Worm (Caenorhabditis elegans) whole organism, midembryonic: ENCODE results near the gene bud-31.

Source experiments
- T22C8.4 ChIP-seq: fragments of 200-800 bp; sonication (Bioruptor generic); IDR thresholded peaks from 2 replicates; pipeline ENCODE4 v1.3.6; 2022; ENCODE audit warnings: missing genetic modification characterization, missing compliant biosample characterization
- cog-1 ChIP-seq: sonication (generic microtip); optimal IDR thresholded peaks from 2 replicates; lab custom pipeline; 2016; ENCODE audit warnings: missing genetic modification characterization, missing compliant biosample characterization
- flt-1 ChIP-seq: fragments of 200-800 bp; sonication (Bioruptor generic); IDR thresholded peaks from 2 replicates; pipeline ENCODE4 v1.3.6; 2022; ENCODE audit warnings: missing genetic modification characterization, missing compliant biosample characterization
- klf-2 ChIP-seq: fragments of 200-800 bp; sonication (Bioruptor generic); conservative IDR thresholded peaks from 2 replicates; pipeline ENCODE4 v1.3.6; 2022; ENCODE audit warnings: missing genetic modification reagents, missing genetic modification characterization, missing compliant biosample characterization
- med-1 ChIP-seq: sonication (generic microtip); optimal IDR thresholded peaks from 2 replicates; lab custom pipeline; 2017; ENCODE audit warnings: missing genetic modification characterization, mild to moderate bottlenecking, missing compliant biosample characterization, antibody characterized with exemption, missing genetic modification reagents; ENCODE audit not compliant: insufficient read depth
- ref-1 ChIP-seq: fragments of 200-800 bp; sonication (Bioruptor generic); conservative IDR thresholded peaks from 2 replicates; pipeline ENCODE4 v1.3.6; 2022; ENCODE audit warnings: missing genetic modification reagents, missing genetic modification characterization, missing compliant biosample characterization
- tab-1 ChIP-seq: fragments of 200-800 bp; sonication (Bioruptor generic); IDR thresholded peaks from 2 replicates; pipeline ENCODE4 v1.3.6; 2022; ENCODE audit warnings: missing genetic modification characterization, missing compliant biosample characterization
- ztf-23 ChIP-seq: fragments of 200-800 bp; sonication (Bioruptor generic); IDR thresholded peaks from 2 replicates; pipeline ENCODE4 v1.3.6; 2022; ENCODE audit warnings: missing genetic modification reagents, missing genetic modification characterization, missing compliant biosample characterization
- ztf-29 ChIP-seq: fragments of 200-800 bp; sonication (Bioruptor generic); IDR thresholded peaks from 2 replicates; pipeline ENCODE4 v1.3.6; 2022; ENCODE audit warnings: missing genetic modification reagents, missing genetic modification characterization, missing compliant biosample characterization

bud-31 gene

DNA sequence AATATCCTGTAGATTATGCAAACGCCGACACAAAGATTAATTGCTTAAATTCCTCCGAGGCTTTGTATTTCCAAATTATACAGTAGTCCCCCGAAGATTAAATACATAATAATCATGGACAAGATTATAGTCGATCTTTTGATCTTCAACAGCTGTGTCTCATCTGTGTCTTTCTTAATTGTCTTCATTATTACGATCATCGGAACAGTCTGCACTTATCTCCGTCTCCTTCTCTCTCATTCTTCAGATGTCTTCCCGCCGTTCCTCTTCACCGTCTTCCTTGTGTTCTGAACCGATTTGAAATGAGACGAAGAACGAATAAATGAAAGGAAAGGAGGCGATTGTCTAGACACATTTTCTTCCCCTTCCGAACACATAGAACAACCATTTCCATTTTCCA lies 35.2 kb downstream of the bud-31 start:
- TF ChIP-seq med-1 (GFP tag; lab: Kevin White, UChicago): no peak
- TF ChIP-seq tab-1 (GFP tag; lab: Robert Waterston, UW): no peak
- TF ChIP-seq flt-1 (GFP tag; lab: Robert Waterston, UW): no peak
- no peak for TF ChIP-seq ztf-23
- TF ChIP-seq ztf-29 (GFP tag; lab: Robert Waterston, UW): no peak
- no peak for TF ChIP-seq ref-1 (GFP tag; lab: Robert Waterston, UW)
- no peak for TF ChIP-seq klf-2 (GFP tag; lab: Robert Waterston, UW)
- no peak for TF ChIP-seq T22C8.4
- no peak for TF ChIP-seq cog-1 (tag; lab: Kevin White, UChicago)

DNA sequence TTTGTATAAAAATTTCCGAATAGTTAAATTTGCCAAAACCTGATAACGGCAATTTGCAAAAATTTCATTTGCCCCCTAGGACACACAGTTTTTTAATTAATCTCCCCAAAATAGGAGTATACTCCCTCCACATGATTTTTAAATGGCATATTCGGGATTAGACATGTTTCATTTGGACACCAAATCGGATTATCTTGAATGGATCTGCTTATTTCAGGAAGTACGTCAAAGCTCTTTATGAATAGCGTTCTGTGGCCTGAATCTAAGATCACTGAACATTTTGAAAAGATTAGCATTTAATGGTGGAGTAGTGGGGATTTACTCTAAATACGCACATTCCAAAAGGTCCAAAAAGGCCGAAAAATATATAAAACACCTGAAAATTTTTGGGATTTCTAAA lies 37.7 kb downstream of the bud-31 start:
- TF ChIP-seq ztf-23: no peak
- TF ChIP-seq flt-1 (GFP tag; lab: Robert Waterston, UW): no peak
- TF ChIP-seq ref-1 (GFP tag; lab: Robert Waterston, UW): no peak
- no peak for TF ChIP-seq T22C8.4
- TF ChIP-seq klf-2 (GFP tag; lab: Robert Waterston, UW): no peak
- TF ChIP-seq tab-1 (GFP tag; lab: Robert Waterston, UW): no peak
- TF ChIP-seq ztf-29 (GFP tag; lab: Robert Waterston, UW): no peak
- TF ChIP-seq cog-1 (tag; lab: Kevin White, UChicago): no peak
- TF ChIP-seq med-1 (GFP tag; lab: Kevin White, UChicago): no peak

DNA sequence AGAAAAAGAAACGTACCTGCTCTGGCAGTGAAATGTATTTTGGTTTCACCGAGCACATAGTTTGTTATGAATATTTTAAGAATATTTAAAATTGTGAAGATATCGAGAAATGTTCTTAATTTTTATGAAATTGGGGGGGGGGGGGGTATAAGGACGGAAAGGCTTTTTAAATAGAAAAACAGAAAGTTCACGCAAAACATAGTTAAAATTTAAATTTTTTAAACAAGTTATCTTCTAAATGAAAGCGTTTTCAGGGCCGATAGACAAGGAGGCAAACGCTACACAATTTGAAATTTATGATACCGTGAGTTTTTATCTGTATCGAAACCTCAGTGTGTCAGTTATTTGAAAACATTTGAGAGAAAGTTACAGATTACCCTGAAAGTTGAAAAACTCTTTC lies 40.5 kb downstream of the bud-31 start, which contains the start of gene C15H7.4:
TSS of gene C15H7.4 (minus strand) at position 101 of the 400 bp plus-strand sequence.
- TF ChIP-seq klf-2 (GFP tag; lab: Robert Waterston, UW) (no peak), ztf-23 (no peak), ref-1 (GFP tag; lab: Robert Waterston, UW) (no peak), med-1 (GFP tag; lab: Kevin White, UChicago) (no peak), flt-1 (GFP tag; lab: Robert Waterston, UW) (no peak), tab-1 (GFP tag; lab: Robert Waterston, UW) (no peak), ztf-29 (GFP tag; lab: Robert Waterston, UW) (no peak), cog-1 (tag; lab: Kevin White, UChicago) (no peak), T22C8.4 (no peak)

DNA sequence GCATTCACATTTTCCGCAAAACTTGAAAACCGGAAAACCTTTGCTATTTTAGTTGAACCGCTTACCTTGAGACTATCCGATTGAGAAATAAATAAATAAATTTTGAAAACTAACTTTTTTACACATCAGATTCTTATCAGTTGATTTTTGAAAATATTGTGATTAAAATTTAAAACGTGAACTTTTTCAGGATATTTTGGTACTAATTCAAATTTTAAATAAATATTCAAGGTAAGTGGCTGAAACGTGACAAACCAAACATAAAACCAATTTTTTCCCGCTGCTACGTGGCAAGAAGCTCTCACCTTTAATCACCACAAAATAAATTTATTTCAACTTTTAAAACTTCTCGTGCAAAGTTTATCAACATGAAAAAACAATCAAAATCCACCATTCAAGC lies 44.4 kb downstream of the bud-31 start, which contains the start of gene C15H7.3:
TSS of gene C15H7.3 (minus strand) at position 101 of the 400 bp plus-strand sequence.
- no peak for TF ChIP-seq med-1 (GFP tag; lab: Kevin White, UChicago)
- TF ChIP-seq tab-1 (GFP tag; lab: Robert Waterston, UW): no peak
- no peak for TF ChIP-seq klf-2 (GFP tag; lab: Robert Waterston, UW)
- no peak for TF ChIP-seq T22C8.4
- no peak for TF ChIP-seq flt-1 (GFP tag; lab: Robert Waterston, UW)
- TF ChIP-seq ztf-23: no peak

DNA sequence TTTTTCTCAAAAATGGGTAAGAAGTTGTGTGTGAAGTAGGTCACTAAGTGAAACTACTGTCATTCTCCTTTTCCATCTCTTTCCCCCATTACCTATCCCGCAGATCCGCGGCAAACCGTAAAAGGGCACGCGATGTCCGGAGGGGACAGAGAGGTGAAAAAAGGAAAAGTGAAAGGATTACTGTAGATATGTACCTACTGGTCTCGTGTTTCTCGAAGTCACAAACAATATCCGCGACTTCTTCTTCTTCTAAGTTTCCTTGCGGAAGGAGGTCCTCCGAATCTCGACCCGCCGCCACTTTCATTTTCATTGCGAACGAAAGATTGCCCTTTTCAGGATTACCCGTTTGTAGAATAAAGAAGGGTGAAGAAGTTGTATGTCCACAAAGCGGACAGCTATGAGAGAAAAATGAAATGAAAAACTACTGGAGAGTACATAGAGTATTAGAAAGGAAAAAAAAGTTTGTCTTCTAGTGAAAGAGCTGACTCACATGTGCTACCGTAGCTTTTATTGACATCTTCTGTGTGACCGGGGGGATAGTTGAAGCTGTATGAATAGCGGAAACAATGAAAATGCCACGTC lies 49.8 kb downstream of the bud-31 start:
- TF ChIP-seq tab-1 (GFP tag; lab: Robert Waterston, UW) (no peak), ztf-23 (no peak), ref-1 (GFP tag; lab: Robert Waterston, UW) (no peak), med-1 (GFP tag; lab: Kevin White, UChicago) (no peak), T22C8.4 (no peak), cog-1 (tag; lab: Kevin White, UChicago) (no peak), klf-2 (GFP tag; lab: Robert Waterston, UW) (no peak), ztf-29 (GFP tag; lab: Robert Waterston, UW) (no peak), flt-1 (GFP tag; lab: Robert Waterston, UW) (no peak)

DNA sequence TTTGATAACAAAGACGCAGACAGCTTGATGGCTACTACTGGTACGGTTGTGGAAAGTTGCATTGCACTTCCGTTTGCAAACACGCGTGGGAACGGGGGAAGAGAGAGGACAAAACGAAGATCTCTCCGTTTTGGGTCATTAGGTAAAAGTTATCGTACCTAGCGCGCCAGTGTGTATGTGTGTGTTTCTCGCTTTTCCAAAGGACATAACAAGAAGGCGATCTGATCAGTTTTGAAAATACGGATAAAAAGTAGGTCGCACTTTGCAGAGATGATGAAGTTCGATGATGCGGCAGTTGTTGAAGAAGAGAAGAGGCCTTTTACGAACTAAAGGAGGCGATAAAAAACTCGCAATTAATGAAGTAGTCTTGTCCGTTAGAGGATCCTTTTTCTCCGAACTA lies 51.2 kb downstream of the bud-31 start:
- TF ChIP-seq ref-1 (GFP tag; lab: Robert Waterston, UW) (no peak), cog-1 (tag; lab: Kevin White, UChicago) (no peak), med-1 (GFP tag; lab: Kevin White, UChicago) (no peak), ztf-29 (GFP tag; lab: Robert Waterston, UW) (no peak), flt-1 (GFP tag; lab: Robert Waterston, UW) (no peak), T22C8.4 (no peak), ztf-23 (no peak)
